Worm (Caenorhabditis elegans) whole organism, L1 larva: ENCODE measurements around the gene Y57A10A.29.

Source experiments
- egl-13 ChIP-seq: sonication (generic microtip); optimal IDR thresholded peaks from 2 replicates; lab custom pipeline; 2016; ENCODE audit warnings: missing genotype, missing genetic modification reagents, missing genetic modification characterization, missing compliant biosample characterization
- fkh-8 ChIP-seq: sonication (generic microtip); optimal IDR thresholded peaks from 2 replicates; lab custom pipeline; 2016; ENCODE audit warnings: mild to moderate bottlenecking, missing genetic modification characterization, missing compliant biosample characterization
- grh-1 ChIP-seq: fragments of 200-800 bp; sonication (Bioruptor generic); IDR thresholded peaks from 2 replicates; pipeline ENCODE4 v1.3.6; 2022; ENCODE audit warnings: missing genetic modification reagents, missing genetic modification characterization, missing compliant biosample characterization
- mep-1 ChIP-seq: fragments of 150-350 bp; optimal IDR thresholded peaks from 2 replicates; lab custom pipeline; 2014; ENCODE audit warnings: missing biosample characterization, missing genetic modification characterization
- nhr-19 ChIP-seq: fragments of 200-800 bp; sonication (Bioruptor generic); conservative IDR thresholded peaks from 2 replicates; pipeline ENCODE4 v1.3.6; 2022; ENCODE audit warnings: missing genetic modification characterization, missing compliant biosample characterization
- sptf-1 ChIP-seq: fragments of 150-350 bp; optimal IDR thresholded peaks from 2 replicates; lab custom pipeline; 2014; ENCODE audit warnings: missing biosample characterization, missing genetic modification characterization
- swsn-7 ChIP-seq: sonication (generic microtip); optimal IDR thresholded peaks from 2 replicates; lab custom pipeline; 2016; ENCODE audit warnings: missing genetic modification characterization, missing compliant biosample characterization

The Y57A10A.29 gene

ce11 chrII:12324159-12324558 lies 44.8 kb downstream of the Y57A10A.29 start, which contains the start of gene sre-56:
Gene sre-56, plus strand, starts transcription at chrII:12324459.
- TF ChIP-seq swsn-7 (tag; lab: Kevin White, UChicago) (no peak), fkh-8 (tag; lab: Kevin White, UChicago) (no peak)

ce11 chrII:12328994-12329393 lies 49.6 kb downstream of the Y57A10A.29 start, which contains the start of gene sre-55:
Gene sre-55, plus strand, starts transcription at chrII:12329294.
- no peak for TF ChIP-seq swsn-7 (tag; lab: Kevin White, UChicago)
- TF ChIP-seq sptf-1 = no peak
- TF ChIP-seq nhr-19 (GFP tag; lab: Robert Waterston, UW) = no peak
- no peak for TF ChIP-seq egl-13 (tag; lab: Kevin White, UChicago)
- no peak for TF ChIP-seq grh-1 (GFP tag; lab: Robert Waterston, UW)
- no peak for TF ChIP-seq mep-1 (tag; lab: Kevin White, UChicago)
